Worm (Caenorhabditis elegans) whole organism, L2 larva: ENCODE results near the gene cisd-3.1.

Experiments
- alr-1 ChIP-seq: fragments of 150-350 bp; optimal IDR thresholded peaks from 2 replicates; lab custom pipeline; 2014; ENCODE audit warnings: missing biosample characterization, missing genetic modification characterization
- elt-1 ChIP-seq: fragments of 150-350 bp; optimal IDR thresholded peaks from 2 replicates; lab custom pipeline; 2014; ENCODE audit warnings: missing biosample characterization, missing genetic modification characterization
- lsy-2 ChIP-seq, 2 experiments: fragments of 150-350 bp in 1 of 2; sonication (generic microtip) in 1 of 2; optimal IDR thresholded peaks; 2 replicates each; lab custom pipeline; 2014 to 2017; ENCODE audit warnings: missing biosample characterization in 2 of 2, missing genetic modification characterization in 2 of 2
- mdl-1 ChIP-seq, 2 experiments: fragments of 150-350 bp in 1 of 2; sonication (generic microtip) in 1 of 2; optimal IDR thresholded peaks; 2 replicates each; lab custom pipeline; 2017; ENCODE audit warnings: missing biosample characterization in 2 of 2, missing genetic modification characterization in 2 of 2
- nhr-12 ChIP-seq: fragments of 150-350 bp; optimal IDR thresholded peaks from 2 replicates; lab custom pipeline; 2014; ENCODE audit warnings: missing biosample characterization, missing genetic modification characterization
- nhr-237 ChIP-seq: fragments of 150-350 bp; optimal IDR thresholded peaks from 2 replicates; lab custom pipeline; 2014; ENCODE audit warnings: missing biosample characterization, missing genetic modification characterization
- nhr-25 ChIP-seq: fragments of 150-350 bp; sonication (generic microtip); optimal IDR thresholded peaks from 3 replicates; lab custom pipeline; 2014; ENCODE audit warnings: missing biosample characterization, missing genetic modification characterization
- sem-4 ChIP-seq: fragments of 150-350 bp; optimal IDR thresholded peaks from 2 replicates; lab custom pipeline; 2014; ENCODE audit warnings: missing biosample characterization, missing genetic modification reagents, missing genetic modification characterization
- unc-55 ChIP-seq: fragments of 150-350 bp; sonication (generic microtip); optimal IDR thresholded peaks from 3 replicates; lab custom pipeline; 2014; ENCODE audit warnings: missing biosample characterization, missing genetic modification reagents, missing genetic modification characterization

- TF ChIP-seq lsy-2 (tag; optimal IDR thresholded peaks at IDR 0.05; lab: Kevin White, UChicago) (no peak), alr-1 (tag; lab: Kevin White, UChicago) (no peak), nhr-237 (tag; lab: Kevin White, UChicago) (no peak), elt-1 (tag; lab: Kevin White, UChicago) (no peak), mdl-1 (tag; optimal IDR thresholded peaks at IDR 0.05; lab: Kevin White, UChicago) (no peak), nhr-25 (tag; lab: Kevin White, UChicago) (no peak), unc-55 (no peak), sem-4 (tag; lab: Kevin White, UChicago) (no peak), nhr-12 (no peak)
These were observed 25.3 kb downstream of the cisd-3.1 start, which contains the start of gene mlcd-1 for ce11 chrIII:4568030-4568429.
